Worm (Caenorhabditis elegans) whole organism, mixed stage, embryonic: ENCODE measurements around the gene Y43F8B.11.

Experiments used
- elt-1 ChIP-seq: sonication (generic microtip); optimal IDR thresholded peaks from 2 replicates; lab custom pipeline; 2017; ENCODE audit warnings: missing genetic modification characterization, mild to moderate bottlenecking, missing compliant biosample characterization, antibody characterized with exemption, moderate library complexity, borderline replicate concordance; ENCODE audit not compliant: insufficient read depth
- nhr-76 ChIP-seq: sonication (generic microtip); optimal IDR thresholded peaks from 2 replicates; lab custom pipeline; 2017; ENCODE audit warnings: missing biosample characterization, missing genetic modification characterization

DNA sequence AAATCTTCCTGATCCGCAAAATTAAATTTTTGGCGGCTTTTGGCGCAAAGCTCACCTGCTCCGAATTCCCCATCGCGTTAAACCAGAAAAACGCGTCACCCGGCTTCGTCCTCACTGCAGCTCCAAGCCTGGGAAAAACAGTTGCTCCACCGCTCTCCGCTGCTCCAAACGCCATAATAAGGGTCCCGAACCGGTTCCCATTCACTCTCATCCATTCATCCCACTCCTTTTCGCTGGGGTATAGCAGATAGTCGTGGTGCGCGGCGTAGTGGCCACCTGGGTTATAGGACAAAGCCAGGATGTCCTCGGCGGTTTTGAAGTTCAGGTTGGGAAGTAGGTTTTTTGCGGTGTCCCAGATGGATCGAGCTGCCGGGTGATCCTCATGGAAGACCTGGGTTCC lies 40.4 kb downstream of the Y43F8B.11 start:
- no peak for TF ChIP-seq elt-1 (tag; lab: Kevin White, UChicago)
- no peak for TF ChIP-seq nhr-76 (tag; lab: Kevin White, UChicago)
